Worm (Caenorhabditis elegans): ENCODE measurements around the gene F58E2.4.

The F58E2.4 gene

DNA sequence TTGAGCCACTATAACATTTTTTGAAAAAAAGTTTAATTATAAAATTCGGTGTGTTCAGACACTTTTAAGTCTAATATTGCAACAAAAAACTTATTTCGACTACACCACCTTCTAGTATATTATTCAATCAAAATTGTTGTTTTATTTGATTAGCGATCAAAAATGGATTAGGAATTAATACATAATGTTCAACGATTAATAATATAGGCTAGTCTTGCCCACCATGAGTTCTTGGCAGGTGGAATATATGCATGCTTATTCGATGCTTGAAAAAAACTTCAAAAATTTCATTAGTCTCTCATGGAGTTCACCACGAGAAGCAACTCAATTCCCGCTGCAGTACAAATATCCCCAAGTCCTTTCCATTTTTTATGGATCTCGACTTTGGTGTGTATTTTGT, 27.2 kb upstream of the F58E2.4 start, which contains the start of gene srz-32:
TSS of gene srz-32 (plus strand) at position 301 of the 400 bp plus-strand sequence.
- TF ChIP-seq nhr-12 (tag; optimal IDR thresholded peaks at IDR 0.05) (no peak), sptf-1 (tag; optimal IDR thresholded peaks at IDR 0.05) (no peak), ceh-83 (GFP tag; optimal IDR thresholded peaks at IDR 0.05) (no peak), bed-3 (GFP tag; optimal IDR thresholded peaks at IDR 0.05) (no peak), nhr-2 (tag; optimal IDR thresholded peaks at IDR 0.05) (no peak), unc-120 (tag; optimal IDR thresholded peaks at IDR 0.05; ENCODE audit: poor library complexity, severe bottlenecking) (no peak)

DNA sequence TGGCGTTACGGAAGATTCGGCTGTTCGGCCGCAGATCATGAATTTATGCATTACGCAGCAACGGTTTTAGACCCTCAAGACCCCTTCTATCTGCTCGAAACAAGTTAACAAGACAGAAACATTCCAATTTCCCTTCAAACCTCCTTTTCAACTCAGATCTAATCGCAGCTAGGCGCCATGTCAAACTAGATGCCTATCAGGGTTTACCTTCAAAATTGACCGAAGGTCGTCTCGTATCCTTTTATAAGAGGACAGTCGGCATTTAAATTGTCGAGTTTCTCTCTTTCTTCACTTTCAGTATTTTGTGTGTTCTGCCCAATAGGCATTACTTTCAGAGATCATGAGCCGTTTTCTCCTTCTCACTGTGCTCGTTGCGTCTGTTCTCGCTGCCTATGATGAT, 25.2 kb upstream of the F58E2.4 start, which contains the start of gene grd-13:
TSS of gene grd-13 (plus strand) at position 291 of the 400 bp plus-strand sequence.
- TF ChIP-seq ztf-11 (tag; optimal IDR thresholded peaks at IDR 0.05) (no peak), lsy-2 (tag; optimal IDR thresholded peaks at IDR 0.05) (no peak), unc-62 (GFP tag; optimal IDR thresholded peaks at IDR 0.05) (no peak), drap-1 (GFP tag; optimal IDR thresholded peaks at IDR 0.05) (no peak), ham-2 (GFP tag; optimal IDR thresholded peaks at IDR 0.05) (no peak), ceh-39 (tag; optimal IDR thresholded peaks at IDR 0.05) (no peak), lin-13 (tag; optimal IDR thresholded peaks at IDR 0.05) (no peak), nhr-2 (tag; optimal IDR thresholded peaks at IDR 0.05) (no peak), unc-39 (tag; optimal IDR thresholded peaks at IDR 0.05) (no peak)

DNA sequence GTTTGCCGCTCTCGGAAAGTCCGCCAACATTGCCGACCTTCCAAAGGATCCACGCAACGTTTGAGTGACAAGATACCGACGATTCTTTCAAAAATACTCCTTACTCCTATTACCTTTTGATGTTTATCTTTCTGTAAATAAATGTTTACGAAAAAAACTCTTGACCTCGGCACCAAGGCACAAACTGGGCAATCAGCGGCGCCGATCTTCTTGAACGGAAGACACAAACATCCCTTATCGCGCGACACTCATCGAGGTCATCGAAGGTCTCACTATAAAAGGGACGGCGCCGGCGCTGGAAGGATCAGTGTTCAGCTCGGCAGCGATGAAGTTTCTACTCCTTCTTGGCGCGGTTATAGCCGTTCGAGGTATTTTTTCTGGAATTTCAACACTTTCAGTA, 23.8 kb upstream of the F58E2.4 start, which contains the start of gene grd-3:
TSS of gene grd-3 (plus strand) at position 302 of the 400 bp plus-strand sequence.
- TF ChIP-seq nhr-2 (tag; optimal IDR thresholded peaks at IDR 0.05): no peak
- no peak for TF ChIP-seq nhr-12 (tag; optimal IDR thresholded peaks at IDR 0.05)
- TF ChIP-seq flh-1 (GFP tag; optimal IDR thresholded peaks at IDR 0.05): no peak
- no peak for TF ChIP-seq lin-32 (GFP tag; optimal IDR thresholded peaks at IDR 0.05)
- TF ChIP-seq lin-13 (tag; optimal IDR thresholded peaks at IDR 0.05): no peak
- TF ChIP-seq snpc-4 (tag; optimal IDR thresholded peaks at IDR 0.05): no peak
- TF ChIP-seq ceh-39 (tag; optimal IDR thresholded peaks at IDR 0.05): no peak
- no peak for TF ChIP-seq ceh-43 (GFP tag; optimal IDR thresholded peaks at IDR 0.05)
- TF ChIP-seq ztf-11 (tag; optimal IDR thresholded peaks at IDR 0.05): no peak
- TF ChIP-seq ceh-83 (GFP tag; optimal IDR thresholded peaks at IDR 0.05): no peak
- no peak for TF ChIP-seq bed-3 (GFP tag; optimal IDR thresholded peaks at IDR 0.05)
- no peak for TF ChIP-seq mab-5 (tag; optimal IDR thresholded peaks at IDR 0.05)
- TF ChIP-seq hlh-1 (tag; optimal IDR thresholded peaks at IDR 0.05): no peak
- no peak for TF ChIP-seq unc-120 (tag; optimal IDR thresholded peaks at IDR 0.05; ENCODE audit: poor library complexity, severe bottlenecking)
- TF ChIP-seq nhr-76 (tag; optimal IDR thresholded peaks at IDR 0.05): no peak
- no peak for TF ChIP-seq tbx-8 (GFP tag; optimal IDR thresholded peaks at IDR 0.05)
- TF ChIP-seq elt-1 (tag; optimal IDR thresholded peaks at IDR 0.05; ENCODE audit: borderline replicate concordance, insufficient read depth): no peak
- no peak for TF ChIP-seq unc-39 (tag; optimal IDR thresholded peaks at IDR 0.05)

DNA sequence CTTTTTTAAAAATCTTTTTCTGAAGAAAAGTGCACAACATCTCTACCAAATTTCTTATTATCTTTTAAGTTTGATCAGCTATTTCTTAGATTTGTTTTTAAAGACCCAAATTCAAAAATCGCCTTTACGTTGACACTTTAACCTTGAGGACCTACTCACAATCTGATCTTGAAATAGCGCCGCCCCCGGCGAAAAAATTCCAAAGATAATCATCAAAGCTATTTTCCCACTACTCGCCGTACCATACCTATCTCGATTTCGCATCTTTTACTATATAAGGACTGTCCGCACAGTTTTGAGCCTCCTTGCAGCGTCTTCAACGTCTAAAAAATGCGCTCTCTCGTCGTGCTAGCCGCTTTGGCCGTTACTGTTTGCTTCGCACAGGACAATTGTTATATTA, 22.3 kb upstream of the F58E2.4 start, which contains the start of gene grd-10:
TSS of gene grd-10 (plus strand) at position 208 of the 400 bp plus-strand sequence.
- TF ChIP-seq unc-62 (GFP tag; optimal IDR thresholded peaks at IDR 0.05) (no peak), tbx-8 (GFP tag; optimal IDR thresholded peaks at IDR 0.05) (no peak), zip-8 (tag; optimal IDR thresholded peaks at IDR 0.05) (no peak), snpc-4 (tag; optimal IDR thresholded peaks at IDR 0.05) (no peak), elt-3 (tag; optimal IDR thresholded peaks at IDR 0.05) (no peak), drap-1 (GFP tag; optimal IDR thresholded peaks at IDR 0.05) (no peak), nhr-28 (tag; optimal IDR thresholded peaks at IDR 0.05) (no peak), ceh-83 (GFP tag; optimal IDR thresholded peaks at IDR 0.05) (no peak), sptf-1 (tag; optimal IDR thresholded peaks at IDR 0.05) (no peak), elt-1 (tag; optimal IDR thresholded peaks at IDR 0.05; ENCODE audit: borderline replicate concordance, insufficient read depth) (no peak), nhr-76 (tag; optimal IDR thresholded peaks at IDR 0.05) (no peak), ham-2 (GFP tag; optimal IDR thresholded peaks at IDR 0.05) (no peak), unc-120 (tag; optimal IDR thresholded peaks at IDR 0.05; ENCODE audit: poor library complexity, severe bottlenecking) (no peak), cnd-1 (tag; optimal IDR thresholded peaks at IDR 0.05) (no peak), flh-1 (GFP tag; optimal IDR thresholded peaks at IDR 0.05) (no peak), lsy-2 (tag; optimal IDR thresholded peaks at IDR 0.05) (no peak), nhr-237 (tag; optimal IDR thresholded peaks at IDR 0.05) (no peak), nhr-12 (tag; optimal IDR thresholded peaks at IDR 0.05) (no peak), sem-2 (GFP tag; optimal IDR thresholded peaks at IDR 0.05) (no peak)

DNA sequence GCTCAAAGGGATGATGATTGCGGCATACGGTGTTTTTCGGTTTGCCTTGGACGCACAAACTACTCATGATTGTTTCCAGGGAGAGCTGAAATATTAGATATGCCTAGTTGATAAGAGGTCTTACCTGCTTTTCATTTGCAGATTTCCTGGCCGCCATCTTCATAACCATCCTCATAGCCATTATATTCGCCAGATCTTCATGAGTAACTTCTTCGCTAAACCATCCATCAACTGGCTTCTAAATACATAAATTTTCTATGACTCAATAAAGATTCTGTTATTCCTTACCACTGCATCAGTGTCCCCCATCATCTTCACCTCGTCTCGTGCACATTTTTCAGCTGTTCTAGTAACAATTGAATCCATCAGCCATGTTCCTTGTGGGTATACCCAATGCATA, 20.7 kb upstream of the F58E2.4 start:
- no peak for TF ChIP-seq unc-62 (GFP tag; optimal IDR thresholded peaks at IDR 0.05)
- TF ChIP-seq lsy-2 (tag; optimal IDR thresholded peaks at IDR 0.05): no peak
- no peak for TF ChIP-seq mab-5 (tag; optimal IDR thresholded peaks at IDR 0.05)
- no peak for TF ChIP-seq ceh-39 (tag; optimal IDR thresholded peaks at IDR 0.05)
- no peak for TF ChIP-seq ces-1 (GFP tag; optimal IDR thresholded peaks at IDR 0.05)
- TF ChIP-seq hlh-1 (tag; optimal IDR thresholded peaks at IDR 0.05): no peak
- no peak for TF ChIP-seq drap-1 (GFP tag; optimal IDR thresholded peaks at IDR 0.05)
- no peak for TF ChIP-seq snpc-4 (tag; optimal IDR thresholded peaks at IDR 0.05)
- TF ChIP-seq elt-3 (tag; optimal IDR thresholded peaks at IDR 0.05): no peak
- no peak for TF ChIP-seq elt-1 (tag; optimal IDR thresholded peaks at IDR 0.05; ENCODE audit: borderline replicate concordance, insufficient read depth)
- no peak for TF ChIP-seq pha-4 (tag; optimal IDR thresholded peaks at IDR 0.05)
- TF ChIP-seq tbx-8 (GFP tag; optimal IDR thresholded peaks at IDR 0.05): no peak

Measured in whole organism, mixed stage, embryonic.